Worm (Caenorhabditis elegans) whole organism, midembryonic: ENCODE results near the gene F31E3.2.
A peak's percentile ranks its signal among the peaks of the same experiment; 100 is the strongest.

Source experiments
- T22C8.4 ChIP-seq: fragments of 200-800 bp; sonication (Bioruptor generic); IDR thresholded peaks from 2 replicates; pipeline ENCODE4 v1.3.6; 2022; ENCODE audit warnings: missing genetic modification characterization, missing compliant biosample characterization
- cog-1 ChIP-seq: sonication (generic microtip); optimal IDR thresholded peaks from 2 replicates; lab custom pipeline; 2016; ENCODE audit warnings: missing genetic modification characterization, missing compliant biosample characterization
- flt-1 ChIP-seq: fragments of 200-800 bp; sonication (Bioruptor generic); IDR thresholded peaks from 2 replicates; pipeline ENCODE4 v1.3.6; 2022; ENCODE audit warnings: missing genetic modification characterization, missing compliant biosample characterization
- klf-2 ChIP-seq: fragments of 200-800 bp; sonication (Bioruptor generic); conservative IDR thresholded peaks from 2 replicates; pipeline ENCODE4 v1.3.6; 2022; ENCODE audit warnings: missing genetic modification reagents, missing genetic modification characterization, missing compliant biosample characterization
- med-1 ChIP-seq: sonication (generic microtip); optimal IDR thresholded peaks from 2 replicates; lab custom pipeline; 2017; ENCODE audit warnings: missing genetic modification characterization, mild to moderate bottlenecking, missing compliant biosample characterization, antibody characterized with exemption, missing genetic modification reagents; ENCODE audit not compliant: insufficient read depth
- ref-1 ChIP-seq: fragments of 200-800 bp; sonication (Bioruptor generic); conservative IDR thresholded peaks from 2 replicates; pipeline ENCODE4 v1.3.6; 2022; ENCODE audit warnings: missing genetic modification reagents, missing genetic modification characterization, missing compliant biosample characterization
- tab-1 ChIP-seq: fragments of 200-800 bp; sonication (Bioruptor generic); IDR thresholded peaks from 2 replicates; pipeline ENCODE4 v1.3.6; 2022; ENCODE audit warnings: missing genetic modification characterization, missing compliant biosample characterization
- ztf-23 ChIP-seq: fragments of 200-800 bp; sonication (Bioruptor generic); IDR thresholded peaks from 2 replicates; pipeline ENCODE4 v1.3.6; 2022; ENCODE audit warnings: missing genetic modification reagents, missing genetic modification characterization, missing compliant biosample characterization
- ztf-29 ChIP-seq: fragments of 200-800 bp; sonication (Bioruptor generic); IDR thresholded peaks from 2 replicates; pipeline ENCODE4 v1.3.6; 2022; ENCODE audit warnings: missing genetic modification reagents, missing genetic modification characterization, missing compliant biosample characterization

F31E3.2 gene

ce11 chrIII:6969781-6970342 is 3.9 kb upstream of the F31E3.2 start:
- TF ChIP-seq ztf-23 (GFP tag; lab: Robert Waterston, UW) (no peak), flt-1 (GFP tag; lab: Robert Waterston, UW) (no peak), T22C8.4 (GFP tag; lab: Robert Waterston, UW) (no peak), med-1 (GFP tag; lab: Kevin White, UChicago) (no peak), ztf-29 (GFP tag; lab: Robert Waterston, UW) (no peak), klf-2 (GFP tag; lab: Robert Waterston, UW) (no peak), ref-1 (GFP tag; lab: Robert Waterston, UW) (no peak), tab-1 (no peak), cog-1 (tag; lab: Kevin White, UChicago) (no peak)

ce11 chrIII:6970744-6971143 is 3.0 kb upstream of the F31E3.2 start:
- no peak for TF ChIP-seq ztf-29 (GFP tag; lab: Robert Waterston, UW)
- no peak for TF ChIP-seq ztf-23 (GFP tag; lab: Robert Waterston, UW)
- TF ChIP-seq cog-1 (tag; lab: Kevin White, UChicago), result no peak
- no peak for TF ChIP-seq flt-1 (GFP tag; lab: Robert Waterston, UW)
- TF ChIP-seq T22C8.4 (GFP tag; lab: Robert Waterston, UW), result no peak
- no peak for TF ChIP-seq tab-1
- no peak for TF ChIP-seq ref-1 (GFP tag; lab: Robert Waterston, UW)
- TF ChIP-seq klf-2 (GFP tag; lab: Robert Waterston, UW), result no peak
- TF ChIP-seq med-1 (GFP tag; lab: Kevin White, UChicago), result no peak

ce11 chrIII:6971662-6972284 is 2.0 kb upstream of the F31E3.2 start, which contains the start of the genes eef-1A.1 and rfc-4:
Gene eef-1A.1, minus strand, starts transcription at chrIII:6971712.
Gene rfc-4, plus strand, starts transcription at chrIII:6972253.
- TF ChIP-seq tab-1 (peak; percentile 64; the same call in 1 of the 2 replicates), med-1 (GFP tag; lab: Kevin White, UChicago) (peak; percentile 1), flt-1 (GFP tag; lab: Robert Waterston, UW) (peak; percentile 86), cog-1 (tag; lab: Kevin White, UChicago) (peak; percentile 87), T22C8.4 (GFP tag; lab: Robert Waterston, UW) (no peak), klf-2 (GFP tag; lab: Robert Waterston, UW) (0 out of 2 replicates have a peak, but pooled peaks have one; percentile 57), ztf-23 (GFP tag; lab: Robert Waterston, UW) (peak; percentile 82; the same call in 1 of the 2 replicates), ztf-29 (GFP tag; lab: Robert Waterston, UW) (no peak), ref-1 (GFP tag; lab: Robert Waterston, UW) (no peak)

ce11 chrIII:6974952-6975351 is 1.2 kb downstream of the F31E3.2 start:
- no peak for TF ChIP-seq ztf-29 (GFP tag; lab: Robert Waterston, UW)
- no peak for TF ChIP-seq ref-1 (GFP tag; lab: Robert Waterston, UW)
- no peak for TF ChIP-seq med-1 (GFP tag; lab: Kevin White, UChicago)
- no peak for TF ChIP-seq cog-1 (tag; lab: Kevin White, UChicago)
- TF ChIP-seq tab-1, result no peak
- no peak for TF ChIP-seq flt-1 (GFP tag; lab: Robert Waterston, UW)
- no peak for TF ChIP-seq klf-2 (GFP tag; lab: Robert Waterston, UW)
- TF ChIP-seq ztf-23 (GFP tag; lab: Robert Waterston, UW), result no peak
- TF ChIP-seq T22C8.4 (GFP tag; lab: Robert Waterston, UW), result no peak

ce11 chrIII:6978875-6979274 is 5.1 kb downstream of the F31E3.2 start:
- TF ChIP-seq cog-1 (tag; lab: Kevin White, UChicago), result peak; percentile 85
- TF ChIP-seq med-1 (GFP tag; lab: Kevin White, UChicago), result no peak
- TF ChIP-seq ztf-23 (GFP tag; lab: Robert Waterston, UW), result 0 out of 2 replicates have a peak, but pooled peaks have one; percentile 56
- TF ChIP-seq ref-1 (GFP tag; lab: Robert Waterston, UW), result no peak
- 0 out of 2 replicates have a peak, but pooled peaks have one; percentile 5 for TF ChIP-seq flt-1 (GFP tag; lab: Robert Waterston, UW)
- no peak for TF ChIP-seq klf-2 (GFP tag; lab: Robert Waterston, UW)

ce11 chrIII:6979584-6979983 is 5.8 kb downstream of the F31E3.2 start, which contains the start of gene ceh-20:
Gene ceh-20, plus strand, starts transcription at chrIII:6979884.
- no peak for TF ChIP-seq ref-1 (GFP tag; lab: Robert Waterston, UW)
- no peak for TF ChIP-seq med-1 (GFP tag; lab: Kevin White, UChicago)
- TF ChIP-seq ztf-23 (GFP tag; lab: Robert Waterston, UW), result no peak
- no peak for TF ChIP-seq cog-1 (tag; lab: Kevin White, UChicago)
- TF ChIP-seq T22C8.4 (GFP tag; lab: Robert Waterston, UW), result no peak
- no peak for TF ChIP-seq ztf-29 (GFP tag; lab: Robert Waterston, UW)
- no peak for TF ChIP-seq klf-2 (GFP tag; lab: Robert Waterston, UW)
- no peak for TF ChIP-seq flt-1 (GFP tag; lab: Robert Waterston, UW)
- no peak for TF ChIP-seq tab-1

ce11 chrIII:6981989-6982553 is 8.3 kb downstream of the F31E3.2 start, which contains the start of gene F31E3.6:
Gene F31E3.6, plus strand, starts transcription at chrIII:6982081.
- TF ChIP-seq flt-1 (GFP tag; lab: Robert Waterston, UW), result peak; percentile 30; the same call in 1 of the 2 replicates

ce11 chrIII:6988060-6988459 is 14.3 kb downstream of the F31E3.2 start:
- no peak for TF ChIP-seq ztf-23 (GFP tag; lab: Robert Waterston, UW)
- TF ChIP-seq tab-1, result no peak
- no peak for TF ChIP-seq T22C8.4 (GFP tag; lab: Robert Waterston, UW)
- no peak for TF ChIP-seq med-1 (GFP tag; lab: Kevin White, UChicago)
- TF ChIP-seq klf-2 (GFP tag; lab: Robert Waterston, UW), result no peak
- TF ChIP-seq cog-1 (tag; lab: Kevin White, UChicago), result no peak
- no peak for TF ChIP-seq ztf-29 (GFP tag; lab: Robert Waterston, UW)
- no peak for TF ChIP-seq flt-1 (GFP tag; lab: Robert Waterston, UW)
- no peak for TF ChIP-seq ref-1 (GFP tag; lab: Robert Waterston, UW)
